Worm (Caenorhabditis elegans): ENCODE measurements around the gene B0545.4.

- TF ChIP-seq fkh-2 (tag; optimal IDR thresholded peaks at IDR 0.05) (no peak), pha-4 (tag; optimal IDR thresholded peaks at IDR 0.05) (no peak), jun-1 (tag; optimal IDR thresholded peaks at IDR 0.05) (no peak), nhr-12 (tag; optimal IDR thresholded peaks at IDR 0.05) (no peak), skn-1 (tag; optimal IDR thresholded peaks at IDR 0.05) (no peak), mdl-1 (tag; optimal IDR thresholded peaks at IDR 0.05) (no peak), fkh-10 (GFP tag; optimal IDR thresholded peaks at IDR 0.05) (no peak), unc-62 (GFP tag; optimal IDR thresholded peaks at IDR 0.05) (no peak), nhr-25 (tag; optimal IDR thresholded peaks at IDR 0.05) (no peak), nhr-11 (tag; optimal IDR thresholded peaks at IDR 0.05) (no peak)
Observed at ce11 chrIV:76070-76469, 33.1 kb downstream of the B0545.4 start, which contains the start of gene T05C7.8.

All from whole organism, L3 larva.